Worm (Caenorhabditis elegans) whole organism, early embryonic: Measurements from ENCODE around the gene C07E3.9.

Source experiments
- F13C5.2 ChIP-seq: sonication (generic microtip); optimal IDR thresholded peaks from 2 replicates; lab custom pipeline; 2017; ENCODE audit warnings: mild to moderate bottlenecking, missing genetic modification characterization, inconsistent platforms, missing compliant biosample characterization
- ama-1 ChIP-seq: fragments of 150-350 bp; optimal IDR thresholded peaks from 2 replicates; lab custom pipeline; 2014
- hmg-4 ChIP-seq: fragments of 200-800 bp; sonication (Bioruptor generic); optimal IDR thresholded peaks from 2 replicates; lab custom pipeline; 2018; ENCODE audit warnings: mild to moderate bottlenecking, missing genetic modification characterization, missing compliant biosample characterization
- hnd-1 ChIP-seq: sonication (generic microtip); optimal IDR thresholded peaks from 2 replicates; lab custom pipeline; 2016; ENCODE audit warnings: missing genetic modification characterization, missing compliant biosample characterization
- pes-1 ChIP-seq: fragments of 200-800 bp; sonication (Bioruptor generic); IDR thresholded peaks from 2 replicates; pipeline ENCODE4 v1.3.6; 2022; ENCODE audit warnings: missing genetic modification reagents, missing genetic modification characterization, missing compliant biosample characterization
- scrt-1 ChIP-seq: fragments of 200-800 bp; sonication (Bioruptor generic); IDR thresholded peaks from 2 replicates; pipeline ENCODE4 v1.3.6; 2022; ENCODE audit warnings: missing genetic modification characterization, missing compliant biosample characterization
- sea-1 ChIP-seq: fragments of 200-800 bp; sonication (Bioruptor generic); conservative IDR thresholded peaks from 2 replicates; pipeline ENCODE4 v1.3.6; 2022; ENCODE audit warnings: missing genetic modification characterization, missing compliant biosample characterization
- tbx-11 ChIP-seq: fragments of 200-800 bp; sonication (Bioruptor generic); IDR thresholded peaks from 2 replicates; pipeline ENCODE4 v1.3.6; 2022; ENCODE audit warnings: missing genetic modification characterization, missing compliant biosample characterization

DNA sequence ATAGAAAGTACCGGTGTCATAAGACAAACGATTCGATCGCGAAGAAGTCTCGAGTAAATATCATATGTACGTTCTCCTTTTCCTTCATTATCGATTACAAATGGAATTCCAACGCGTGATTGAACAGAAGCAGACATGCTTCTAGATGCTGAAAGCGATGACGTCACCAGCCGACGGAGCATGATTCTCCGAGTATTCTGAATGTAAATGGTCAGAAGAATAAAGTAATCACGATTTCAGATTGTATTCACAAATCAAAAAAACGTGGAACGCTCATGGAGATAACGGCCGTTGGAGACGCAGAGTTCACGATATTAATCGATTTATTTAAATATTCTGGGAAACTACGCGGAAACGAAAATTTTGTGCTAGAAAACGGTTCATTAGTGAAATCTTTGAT, 47.9 kb upstream of the C07E3.9 start, which contains the start of gene clpp-1:
- TF ChIP-seq pes-1 (no peak), F13C5.2 (tag; lab: Kevin White, UChicago) (no peak), ama-1 (lab: Kevin White, UChicago) (no peak), hnd-1 (tag; lab: Kevin White, UChicago) (no peak), scrt-1 (GFP tag; lab: Robert Waterston, UW) (no peak), hmg-4 (no peak), tbx-11 (GFP tag; lab: Robert Waterston, UW) (no peak), sea-1 (no peak)
